Worm (Caenorhabditis elegans): ENCODE measurements around the gene M02H5.8.

M02H5.8 gene

ce11 chrV:422133-422532, 27.6 kb upstream of the M02H5.8 start, which contains the start of gene dod-20:
Gene dod-20 (plus strand): TSS chrV:422433.
- no peak for TF ChIP-seq unc-62 (GFP tag; optimal IDR thresholded peaks at IDR 0.05)
- no peak for TF ChIP-seq sup-37 (GFP tag; optimal IDR thresholded peaks at IDR 0.05)
- TF ChIP-seq lin-15B (tag; optimal IDR thresholded peaks at IDR 0.05), result no peak
- no peak for TF ChIP-seq ceh-63 (GFP tag; optimal IDR thresholded peaks at IDR 0.05)
- TF ChIP-seq unc-130 (tag; optimal IDR thresholded peaks at IDR 0.05), result no peak
- no peak for TF ChIP-seq ces-1 (GFP tag; optimal IDR thresholded peaks at IDR 0.05)
- TF ChIP-seq ztf-4 (tag; optimal IDR thresholded peaks at IDR 0.05), result no peak

- TF ChIP-seq irx-1 (tag; optimal IDR thresholded peaks at IDR 0.05) (no peak), fos-1 (tag; optimal IDR thresholded peaks at IDR 0.05) (no peak), nhr-11 (tag; optimal IDR thresholded peaks at IDR 0.05) (no peak), nhr-12 (tag; optimal IDR thresholded peaks at IDR 0.05) (no peak), fkh-8 (tag; optimal IDR thresholded peaks at IDR 0.05) (no peak), pax-3 (tag; optimal IDR thresholded peaks at IDR 0.05) (no peak), swsn-7 (tag; optimal IDR thresholded peaks at IDR 0.05) (no peak), unc-86 (tag; optimal IDR thresholded peaks at IDR 0.05) (no peak), ceh-88 (GFP tag; IDR thresholded peaks at IDR 0.05) (no peak)
Measured at ce11 chrV:424140-424539, 25.6 kb upstream of the M02H5.8 start, which contains the start of gene B0554.5. Gene B0554.5 (plus strand): TSS chrV:424440.

ce11 chrV:428844-429243, 20.9 kb upstream of the M02H5.8 start, which contains the start of gene B0554.4:
Gene B0554.4 (plus strand): TSS chrV:429144.
- TF ChIP-seq lin-15B (tag; optimal IDR thresholded peaks at IDR 0.05), result no peak
- no peak for TF ChIP-seq unc-98 (GFP tag; IDR thresholded peaks at IDR 0.05)
- no peak for TF ChIP-seq mab-9 (GFP tag; IDR thresholded peaks at IDR 0.05)
- TF ChIP-seq ztf-4 (tag; optimal IDR thresholded peaks at IDR 0.05), result no peak
- no peak for TF ChIP-seq nhr-20 (tag; optimal IDR thresholded peaks at IDR 0.05)
- TF ChIP-seq snu-23 (GFP tag; optimal IDR thresholded peaks at IDR 0.05), result no peak
- TF ChIP-seq F16B12.6 (tag; optimal IDR thresholded peaks at IDR 0.05), result no peak
- TF ChIP-seq aha-1 (tag; optimal IDR thresholded peaks at IDR 0.05), result no peak
- TF ChIP-seq swsn-7 (tag; optimal IDR thresholded peaks at IDR 0.05), result no peak
- no peak for TF ChIP-seq ztf-11 (tag; optimal IDR thresholded peaks at IDR 0.05)
- TF ChIP-seq nhr-47 (tag; optimal IDR thresholded peaks at IDR 0.05), result no peak
- no peak for TF ChIP-seq unc-86 (tag; optimal IDR thresholded peaks at IDR 0.05)
- TF ChIP-seq C34B4.2 (tag; optimal IDR thresholded peaks at IDR 0.05), result no peak
- no peak for TF ChIP-seq mep-1 (tag; optimal IDR thresholded peaks at IDR 0.05)
- no peak for TF ChIP-seq tlp-1 (tag; optimal IDR thresholded peaks at IDR 0.05)
- no peak for TF ChIP-seq tbx-2 (tag; optimal IDR thresholded peaks at IDR 0.05)
- no peak for TF ChIP-seq pqm-1 (tag; optimal IDR thresholded peaks at IDR 0.05)
- TF ChIP-seq fos-1 (tag; optimal IDR thresholded peaks at IDR 0.05), result no peak

- TF ChIP-seq lin-39 (tag; optimal IDR thresholded peaks at IDR 0.05), result no peak
- no peak for TF ChIP-seq nhr-237 (tag; optimal IDR thresholded peaks at IDR 0.05)
- TF ChIP-seq zag-1 (tag; optimal IDR thresholded peaks at IDR 0.05), result no peak
- TF ChIP-seq aly-2 (tag; optimal IDR thresholded peaks at IDR 0.05), result no peak
- no peak for TF ChIP-seq aha-1 (tag; optimal IDR thresholded peaks at IDR 0.05)
- no peak for TF ChIP-seq nhr-11 (tag; optimal IDR thresholded peaks at IDR 0.05)
- TF ChIP-seq F16B12.6 (tag; optimal IDR thresholded peaks at IDR 0.05), result no peak
- no peak for TF ChIP-seq ceh-63 (GFP tag; optimal IDR thresholded peaks at IDR 0.05)
- no peak for TF ChIP-seq fkh-8 (tag; optimal IDR thresholded peaks at IDR 0.05)
- no peak for TF ChIP-seq xbp-1 (tag; optimal IDR thresholded peaks at IDR 0.05)
- TF ChIP-seq egl-13 (tag; optimal IDR thresholded peaks at IDR 0.05), result no peak
- no peak for TF ChIP-seq mdl-1 (tag; optimal IDR thresholded peaks at IDR 0.05)
- TF ChIP-seq nhr-20 (tag; optimal IDR thresholded peaks at IDR 0.05), result no peak
- no peak for TF ChIP-seq lin-14 (GFP tag; optimal IDR thresholded peaks at IDR 0.05)
Measured at ce11 chrV:432991-433390, 16.8 kb upstream of the M02H5.8 start.

ce11 chrV:433898-434297, 15.9 kb upstream of the M02H5.8 start, which contains the start of gene B0554.2:
Gene B0554.2 (plus strand): TSS chrV:434198.
- no peak for TF ChIP-seq elt-2 (tag; optimal IDR thresholded peaks at IDR 0.05)
- no peak for TF ChIP-seq efl-1 (optimal IDR thresholded peaks at IDR 0.05)
- no peak for TF ChIP-seq efl-1 (GFP tag; optimal IDR thresholded peaks at IDR 0.05 in 1 of 2)
- no peak for TF ChIP-seq sptf-1 (tag; optimal IDR thresholded peaks at IDR 0.05)
- no peak for TF ChIP-seq nhr-85 (tag)
- no peak for TF ChIP-seq nhr-237 (tag; optimal IDR thresholded peaks at IDR 0.05)
- TF ChIP-seq Y116A8C.19 (tag; optimal IDR thresholded peaks at IDR 0.05; ENCODE audit: borderline replicate concordance), result no peak
- TF ChIP-seq mef-2 (tag; optimal IDR thresholded peaks at IDR 0.05), result no peak
- TF ChIP-seq nhr-12 (tag; optimal IDR thresholded peaks at IDR 0.05), result no peak
- TF ChIP-seq pag-3 (tag; optimal IDR thresholded peaks at IDR 0.05; ENCODE audit: borderline replicate concordance, insufficient read depth), result no peak
- TF ChIP-seq efl-3 (GFP tag; optimal IDR thresholded peaks at IDR 0.05), result no peak
- TF ChIP-seq sox-4 (tag; optimal IDR thresholded peaks at IDR 0.05), result no peak
- no peak for TF ChIP-seq lin-15B (tag; optimal IDR thresholded peaks at IDR 0.05)
- no peak for TF ChIP-seq C04F5.9 (tag; optimal IDR thresholded peaks at IDR 0.05)
- no peak for TF ChIP-seq aly-2 (tag; optimal IDR thresholded peaks at IDR 0.05)
- TF ChIP-seq snu-23 (GFP tag; optimal IDR thresholded peaks at IDR 0.05), result no peak

Measured in whole organism, L1 larva.